Worm (Caenorhabditis elegans) whole organism, midembryonic: ENCODE results near the gene R07B1.6.

Source experiments
- T22C8.4 ChIP-seq: fragments of 200-800 bp; sonication (Bioruptor generic); IDR thresholded peaks from 2 replicates; pipeline ENCODE4 v1.3.6; 2022; ENCODE audit warnings: missing genetic modification characterization, missing compliant biosample characterization
- med-1 ChIP-seq: sonication (generic microtip); optimal IDR thresholded peaks from 2 replicates; lab custom pipeline; 2017; ENCODE audit warnings: missing genetic modification characterization, mild to moderate bottlenecking, missing compliant biosample characterization, antibody characterized with exemption, missing genetic modification reagents; ENCODE audit not compliant: insufficient read depth
- ref-1 ChIP-seq: fragments of 200-800 bp; sonication (Bioruptor generic); conservative IDR thresholded peaks from 2 replicates; pipeline ENCODE4 v1.3.6; 2022; ENCODE audit warnings: missing genetic modification reagents, missing genetic modification characterization, missing compliant biosample characterization
- tab-1 ChIP-seq: fragments of 200-800 bp; sonication (Bioruptor generic); IDR thresholded peaks from 2 replicates; pipeline ENCODE4 v1.3.6; 2022; ENCODE audit warnings: missing genetic modification characterization, missing compliant biosample characterization
- ztf-23 ChIP-seq: fragments of 200-800 bp; sonication (Bioruptor generic); IDR thresholded peaks from 2 replicates; pipeline ENCODE4 v1.3.6; 2022; ENCODE audit warnings: missing genetic modification reagents, missing genetic modification characterization, missing compliant biosample characterization

DNA sequence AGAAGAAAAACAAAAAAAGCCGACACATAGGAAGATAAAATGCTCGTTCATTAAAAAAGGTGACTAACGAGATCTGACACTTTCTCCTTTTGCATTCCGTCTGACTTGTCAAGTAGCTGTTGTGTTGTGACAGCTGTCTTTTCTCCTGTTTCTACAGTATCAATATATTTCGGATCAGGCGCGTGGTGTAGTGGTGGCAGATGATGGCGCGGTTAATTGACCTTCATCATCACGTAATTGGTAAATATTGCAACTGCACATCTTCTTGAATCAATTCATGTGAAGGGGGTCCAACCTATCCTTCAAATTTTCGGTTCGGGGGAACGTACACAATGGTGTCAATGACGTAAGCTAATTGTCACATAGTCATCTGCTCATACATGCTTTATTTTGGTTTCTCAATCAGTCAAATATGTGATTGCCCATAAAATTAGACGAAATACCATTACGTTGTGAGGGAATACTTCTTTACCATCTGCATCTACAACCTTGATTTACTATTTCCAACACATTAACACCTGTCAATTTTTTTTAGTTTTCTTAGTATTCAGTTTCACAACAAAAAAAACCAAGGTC lies 18.2 kb upstream of the R07B1.6 start:
- TF ChIP-seq ref-1 (GFP tag; lab: Robert Waterston, UW) (no peak), ztf-23 (GFP tag; lab: Robert Waterston, UW) (no peak), med-1 (no peak), tab-1 (no peak), T22C8.4 (GFP tag; lab: Robert Waterston, UW) (no peak)
